Worm (Caenorhabditis elegans) whole organism, L4 larva: ENCODE data around the gene fbxc-20.

Experiments used
- fos-1 ChIP-seq: fragments of 150-350 bp; optimal IDR thresholded peaks from 2 replicates; lab custom pipeline; 2014; ENCODE audit warnings: missing biosample characterization, missing genetic modification characterization
- lin-29 ChIP-seq: fragments of 200-800 bp; sonication (Bioruptor generic); IDR thresholded peaks from 2 replicates; pipeline ENCODE4 v1.3.6; 2022; ENCODE audit warnings: missing genetic modification reagents, missing genetic modification characterization, missing compliant biosample characterization
- nhr-11 ChIP-seq: fragments of 150-350 bp; optimal IDR thresholded peaks from 2 replicates; lab custom pipeline; 2014; ENCODE audit warnings: missing biosample characterization, missing genetic modification characterization
- nhr-6 ChIP-seq: fragments of 150-350 bp; optimal IDR thresholded peaks from 2 replicates; lab custom pipeline; 2014; ENCODE audit warnings: missing biosample characterization, missing genetic modification characterization
- php-3 ChIP-seq: fragments of 200-800 bp; sonication (Bioruptor generic); IDR thresholded peaks from 2 replicates; pipeline ENCODE4 v1.3.6; 2022; ENCODE audit warnings: missing genetic modification reagents, missing genetic modification characterization, missing compliant biosample characterization
- vab-7 ChIP-seq: fragments of 200-800 bp; sonication (Bioruptor generic); IDR thresholded peaks from 2 replicates; pipeline ENCODE4 v1.3.6; 2022; ENCODE audit warnings: missing genetic modification reagents, missing genetic modification characterization, missing compliant biosample characterization

DNA sequence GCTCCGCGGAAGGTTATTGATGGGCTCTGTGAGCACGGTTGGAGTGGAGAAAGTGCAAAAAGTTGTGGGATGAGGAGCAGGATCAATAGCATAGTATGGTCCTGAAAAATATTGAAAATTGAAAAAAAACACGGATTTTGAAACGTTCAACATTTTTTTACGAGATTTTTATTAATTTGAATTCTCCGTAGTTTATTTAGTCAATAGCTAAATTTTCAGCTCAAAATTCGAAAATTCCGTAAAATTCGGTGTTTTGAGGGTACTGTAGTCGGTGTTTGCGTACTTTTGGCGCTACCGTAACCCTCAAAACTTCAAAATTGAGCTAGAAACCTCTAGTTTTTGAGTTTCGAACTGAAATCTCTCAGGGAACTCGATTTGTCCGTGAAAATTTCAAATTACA, 39.9 kb downstream of the fbxc-20 start, which contains the start of gene pqn-42:
- TF ChIP-seq vab-7 (GFP tag; lab: Robert Waterston, UW) = no peak
- TF ChIP-seq fos-1 (tag; lab: Kevin White, UChicago) = no peak
- no peak for TF ChIP-seq nhr-6 (tag; lab: Kevin White, UChicago)
- no peak for TF ChIP-seq php-3 (GFP tag; lab: Robert Waterston, UW)
- no peak for TF ChIP-seq lin-29 (GFP tag; lab: Robert Waterston, UW)
- no peak for TF ChIP-seq nhr-11 (tag; lab: Kevin White, UChicago)
